Worm (Caenorhabditis elegans) whole organism, midembryonic: ENCODE data around the gene C53A5.11.

Experiments
- tab-1 ChIP-seq: fragments of 200-800 bp; sonication (Bioruptor generic); IDR thresholded peaks from 2 replicates; pipeline ENCODE4 v1.3.6; 2022; ENCODE audit warnings: missing genetic modification characterization, missing compliant biosample characterization
- ztf-29 ChIP-seq: fragments of 200-800 bp; sonication (Bioruptor generic); IDR thresholded peaks from 2 replicates; pipeline ENCODE4 v1.3.6; 2022; ENCODE audit warnings: missing genetic modification reagents, missing genetic modification characterization, missing compliant biosample characterization

ce11 chrV:14599972-14600371 is 37.3 kb downstream of the C53A5.11 start, which contains the start of gene glb-22:
- TF ChIP-seq ztf-29 (GFP tag; lab: Robert Waterston, UW) (no peak), tab-1 (GFP tag; lab: Robert Waterston, UW) (no peak)
